Worm (Caenorhabditis elegans) whole organism, L4/young adult: ENCODE results near the gene srx-18.

Source experiments
- dao-5 ChIP-seq: sonication (generic microtip); optimal IDR thresholded peaks from 2 replicates; lab custom pipeline; 2016; ENCODE audit warnings: missing genotype, missing genetic modification characterization, moderate library complexity, missing compliant biosample characterization
- him-1 ChIP-seq: sonication (generic microtip); optimal IDR thresholded peaks from 2 replicates; lab custom pipeline; 2016; ENCODE audit warnings: missing genotype, missing genetic modification reagents, missing genetic modification characterization, missing compliant biosample characterization

- TF ChIP-seq him-1 (tag; lab: Kevin White, UChicago) = no peak
- TF ChIP-seq dao-5 (tag; lab: Kevin White, UChicago) = no peak
These were observed 33.6 kb downstream of the srx-18 start, which contains the start of the genes C47A10.16 and srh-283 for ce11 chrV:17765077-17765476.
